Worm (Caenorhabditis elegans): ENCODE measurements around the gene hacl-1.

- TF ChIP-seq W03F9.2 (tag; optimal IDR thresholded peaks at IDR 0.05) (no peak), him-1 (tag; optimal IDR thresholded peaks at IDR 0.05) (no peak), dao-5 (tag; optimal IDR thresholded peaks at IDR 0.05) (no peak)
These were observed 9.2 kb upstream of the hacl-1 start for ce11 chrII:11501956-11502355.

Data from whole organism, L4/young adult.